Worm (Caenorhabditis elegans) whole organism, L1 larva: Measurements from ENCODE around the gene F44A6.5.

Source experiments
- lin-13 ChIP-seq: fragments of 150-350 bp; optimal IDR thresholded peaks from 2 replicates; lab custom pipeline; 2014; ENCODE audit warnings: missing biosample characterization, missing genetic modification reagents, missing genetic modification characterization
- pqm-1 ChIP-seq: sonication (generic microtip); optimal IDR thresholded peaks from 3 replicates; lab custom pipeline; 2017; ENCODE audit warnings: missing biosample characterization, missing genetic modification characterization

DNA sequence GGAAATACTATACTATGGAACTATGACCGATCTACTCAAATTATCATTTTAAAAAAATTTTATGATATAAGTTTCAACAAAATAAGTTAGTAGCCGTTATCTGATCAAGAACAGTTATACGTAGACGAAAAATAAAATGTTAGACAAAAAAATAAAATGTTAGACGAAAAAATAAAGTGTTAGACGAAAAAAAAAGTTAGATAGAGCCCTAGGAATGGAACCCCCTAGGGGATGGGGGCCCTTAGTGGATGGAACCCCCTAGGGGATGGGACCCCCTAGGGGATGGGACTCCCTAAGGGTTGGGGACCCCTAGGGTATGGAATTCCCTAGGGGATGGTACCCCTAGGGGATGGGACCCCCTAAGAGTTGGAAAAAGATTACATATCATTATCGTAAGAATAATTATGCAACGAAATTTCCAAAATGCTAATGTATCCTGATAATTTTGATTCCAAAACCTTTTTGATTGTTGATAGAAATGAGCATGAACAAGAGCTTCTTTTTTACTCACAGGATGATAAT lies 516 bp upstream of the F44A6.5 start:
- TF ChIP-seq pqm-1 (tag; lab: Kevin White, UChicago) (no peak), lin-13 (GFP tag; lab: Kevin White, UChicago) (no peak)
